Fruit fly (Drosophila melanogaster) Kc167 (cell line): ENCODE results near the gene Acf.

Experiments used
- h ChIP-seq: fragments of >200 bp; optimal IDR thresholded peaks from 3 replicates; lab custom pipeline; 2018; ENCODE audit warnings: missing external identifiers
- psq ChIP-seq: fragments of >200 bp; optimal IDR thresholded peaks from 2 replicates; lab custom pipeline; 2017; ENCODE audit warnings: missing external identifiers

dm6 chr3R:31805228-31805738 lies 11.5 kb downstream of the Acf start, which contains the start of the genes CG42233 and CG1971:
- no peak for TF ChIP-seq psq (lab: Kevin White, UChicago)
- no peak for TF ChIP-seq h (lab: Kevin White, UChicago)
